4 fruit fly cellular contexts compared by ENCODE assay signal in genomic region chr3R:27905695-27906094, dm6.
TF ChIP-seq lines count a peak whose summit lies in the region.

CG34353 (minus strand) TSS chr3R:27905843.

- no peak for TF ChIP-seq CTCF in whole organism, embryonic (GFP tag; optimal IDR thresholded peaks at IDR 0.05; lab: Kevin White, UChicago)

TF ChIP-seq in whole organism, embryonic, 481 proteins besides CTCF, POLR2A, EP300 and RAD21 (continues in another document):
- no peak for TF ChIP-seq Rx (GFP tag; IDR thresholded peaks at IDR 0.05; lab: Robert Waterston, UW)
- no peak for TF ChIP-seq CG9797 (GFP tag; optimal IDR thresholded peaks at IDR 0.05; lab: Kevin White, UChicago)
- TF ChIP-seq sens (GFP tag; lab: Kevin White, UChicago), result peak; percentile 83
- TF ChIP-seq chinmo (GFP tag; IDR thresholded peaks at IDR 0.05; lab: Robert Waterston, UW; ENCODE audit: partially characterized antibody), result peak; percentile 89; the same call in 3 of the 4 replicates
- TF ChIP-seq Asciz (GFP tag; optimal IDR thresholded peaks at IDR 0.05; lab: Kevin White, UChicago), result no peak
- TF ChIP-seq dysf (GFP tag; IDR thresholded peaks at IDR 0.05; lab: Robert Waterston, UW), result 0 out of 3 replicates have a peak, but pooled peaks have one; percentile 19
- TF ChIP-seq Chrac-16 (GFP tag; optimal IDR thresholded peaks at IDR 0.05; lab: Kevin White, UChicago), result no peak
- TF ChIP-seq croc (GFP tag; conservative IDR thresholded peaks at IDR 0.05; lab: Robert Waterston, UW), result no peak
- no peak for TF ChIP-seq eve (GFP tag; optimal IDR thresholded peaks at IDR 0.05; lab: Kevin White, UChicago)
- no peak for TF ChIP-seq nau (GFP tag; optimal IDR thresholded peaks at IDR 0.05; lab: Kevin White, UChicago)
- TF ChIP-seq dpn (GFP tag; optimal IDR thresholded peaks at IDR 0.05; lab: Kevin White, UChicago), result no peak
- TF ChIP-seq stc (GFP tag; IDR thresholded peaks at IDR 0.05; lab: Robert Waterston, UW), result no peak
- TF ChIP-seq CG3847 (GFP tag; IDR thresholded peaks at IDR 0.05; lab: Robert Waterston, UW), result 0 out of 2 replicates have a peak, but pooled peaks have one; percentile 19
- TF ChIP-seq disco-r (GFP tag; optimal IDR thresholded peaks at IDR 0.05; lab: Kevin White, UChicago), result no peak
- peak; percentile 5 for TF ChIP-seq Ets97D (GFP tag; optimal IDR thresholded peaks at IDR 0.05; lab: Kevin White, UChicago)
- TF ChIP-seq Hr78 (GFP tag; optimal IDR thresholded peaks at IDR 0.05; lab: Kevin White, UChicago), result no peak
- no peak for TF ChIP-seq Bgb (GFP tag; IDR thresholded peaks at IDR 0.05; lab: Robert Waterston, UW; ENCODE audit: partially characterized antibody)
- TF ChIP-seq ewg (GFP tag; optimal IDR thresholded peaks at IDR 0.05; lab: Kevin White, UChicago), result peak; percentile 48
- TF ChIP-seq CG7745 (tag; optimal IDR thresholded peaks at IDR 0.05; lab: Kevin White, UChicago), result no peak
- peak; percentile 70 for TF ChIP-seq HmgZ (tag; optimal IDR thresholded peaks at IDR 0.05; lab: Kevin White, UChicago)
- TF ChIP-seq CG17912 (GFP tag; optimal IDR thresholded peaks at IDR 0.05; lab: Kevin White, UChicago), result no peak
- TF ChIP-seq CG12299 (tag; optimal IDR thresholded peaks at IDR 0.05; lab: Kevin White, UChicago), result no peak
- TF ChIP-seq CG8281 (tag; optimal IDR thresholded peaks at IDR 0.05; lab: Kevin White, UChicago), result no peak

TF ChIP-seq in whole organism, prepupa, 60 proteins besides CTCF, POLR2A, EP300 and RAD21:
- TF ChIP-seq CG3032 (tag; optimal IDR thresholded peaks at IDR 0.05; lab: Kevin White, UChicago) (no peak), fkh (GFP tag; optimal IDR thresholded peaks at IDR 0.05; lab: Kevin White, UChicago) (no peak), Lpt (GFP tag; optimal IDR thresholded peaks at IDR 0.05; lab: Kevin White, UChicago) (no peak), dsx (GFP tag; optimal IDR thresholded peaks at IDR 0.05; lab: Kevin White, UChicago; ENCODE audit: poor library complexity, severe bottlenecking) (peak; percentile 87), OdsH (GFP tag; optimal IDR thresholded peaks at IDR 0.05; lab: Kevin White, UChicago) (no peak), CG7368 (GFP tag; optimal IDR thresholded peaks at IDR 0.05; lab: Kevin White, UChicago) (no peak), CG6276 (GFP tag; optimal IDR thresholded peaks at IDR 0.05; lab: Kevin White, UChicago) (no peak), Sox14 (GFP tag; optimal IDR thresholded peaks at IDR 0.05; lab: Kevin White, UChicago) (no peak), svp (GFP tag; lab: Kevin White, UChicago) (no peak), CG8119 (GFP tag; IDR thresholded peaks at IDR 0.05; lab: Robert Waterston, UW) (no peak), Eip78C (GFP tag; lab: Kevin White, UChicago) (peak; percentile 38), fd85E (GFP tag; optimal IDR thresholded peaks at IDR 0.05; lab: Kevin White, UChicago) (no peak), CG1621 (tag; optimal IDR thresholded peaks at IDR 0.05; lab: Kevin White, UChicago) (peak; percentile 24), pdm3 (GFP tag; optimal IDR thresholded peaks at IDR 0.05; lab: Kevin White, UChicago) (no peak), Hr38 (GFP tag; optimal IDR thresholded peaks at IDR 0.05; lab: Kevin White, UChicago) (no peak), Eip75B (GFP tag; optimal IDR thresholded peaks at IDR 0.05; lab: Kevin White, UChicago) (peak; percentile 26), CG3919 (GFP tag; optimal IDR thresholded peaks at IDR 0.05; lab: Kevin White, UChicago) (no peak)

TF ChIP-seq in whole organism, pupa, 21 proteins besides CTCF, POLR2A, EP300 and RAD21:
- TF ChIP-seq CG4496 (GFP tag; IDR thresholded peaks at IDR 0.05; lab: Robert Waterston, UW) (no peak), rn (GFP tag; IDR thresholded peaks at IDR 0.05; lab: Robert Waterston, UW) (no peak), Pif1A (GFP tag; optimal IDR thresholded peaks at IDR 0.05; lab: Kevin White, UChicago) (peak; percentile 43), Snoo (tag; optimal IDR thresholded peaks at IDR 0.05; lab: Kevin White, UChicago) (no peak), fd96Ca (GFP tag; IDR thresholded peaks at IDR 0.05; lab: Robert Waterston, UW) (no peak), CG8301 (tag; optimal IDR thresholded peaks at IDR 0.05; lab: Kevin White, UChicago) (no peak), Ets98B (GFP tag; IDR thresholded peaks at IDR 0.05; lab: Robert Waterston, UW) (no peak), CG17806 (tag; optimal IDR thresholded peaks at IDR 0.05; lab: Kevin White, UChicago) (no peak), CG10348 (GFP tag; IDR thresholded peaks at IDR 0.05; lab: Robert Waterston, UW) (no peak), CG14655 (GFP tag; optimal IDR thresholded peaks at IDR 0.05; lab: Kevin White, UChicago) (no peak), CG13204 (GFP tag; optimal IDR thresholded peaks at IDR 0.05; lab: Kevin White, UChicago) (peak; percentile 12), EcR (GFP tag; optimal IDR thresholded peaks at IDR 0.05; lab: Kevin White, UChicago) (no peak), CG15710 (tag; optimal IDR thresholded peaks at IDR 0.05; lab: Kevin White, UChicago) (no peak), CG8159 (tag; optimal IDR thresholded peaks at IDR 0.05; lab: Kevin White, UChicago) (no peak), gl (tag; optimal IDR thresholded peaks at IDR 0.05; lab: Kevin White, UChicago) (no peak), CG32121 (GFP tag; IDR thresholded peaks at IDR 0.05; lab: Robert Waterston, UW) (no peak), D1 (tag; optimal IDR thresholded peaks at IDR 0.05; lab: Kevin White, UChicago) (no peak), CG12605 (GFP tag; IDR thresholded peaks at IDR 0.05; lab: Robert Waterston, UW) (0 out of 2 replicates have a peak, but pooled peaks have one; percentile 11), CG34367 (tag; optimal IDR thresholded peaks at IDR 0.05; lab: Kevin White, UChicago) (no peak), Pif1B (GFP tag; optimal IDR thresholded peaks at IDR 0.05; lab: Kevin White, UChicago) (no peak), CG9948 (tag; optimal IDR thresholded peaks at IDR 0.05; lab: Kevin White, UChicago) (no peak)

TF ChIP-seq in whole organism, wandering third instar larva, 38 proteins besides CTCF, POLR2A, EP300 and RAD21:
- TF ChIP-seq Abd-B (GFP tag; optimal IDR thresholded peaks at IDR 0.05; lab: Kevin White, UChicago) (no peak), h (GFP tag; optimal IDR thresholded peaks at IDR 0.05; lab: Kevin White, UChicago) (no peak), Vsx2 (GFP tag; optimal IDR thresholded peaks at IDR 0.05; lab: Kevin White, UChicago; ENCODE audit: partially characterized antibody) (peak; percentile 0), psq (GFP tag; optimal IDR thresholded peaks at IDR 0.05; lab: Kevin White, UChicago) (peak; percentile 3), dl (GFP tag; optimal IDR thresholded peaks at IDR 0.05; lab: Kevin White, UChicago; ENCODE audit: insufficient read depth in 1 of 2, partially characterized antibody in 2 of 2) (peak in 1 of 2 experiments; percentile 16), lola (GFP tag; optimal IDR thresholded peaks at IDR 0.05; lab: Kevin White, UChicago) (no peak), Dif (GFP tag; optimal IDR thresholded peaks at IDR 0.05; lab: Kevin White, UChicago; ENCODE audit: partially characterized antibody) (peak; percentile 47)
